Worm (Caenorhabditis elegans) whole organism, midembryonic: ENCODE data around the gene ttr-24.

Source experiments
- T22C8.4 ChIP-seq: fragments of 200-800 bp; sonication (Bioruptor generic); IDR thresholded peaks from 2 replicates; pipeline ENCODE4 v1.3.6; 2022; ENCODE audit warnings: missing genetic modification characterization, missing compliant biosample characterization
- cog-1 ChIP-seq: sonication (generic microtip); optimal IDR thresholded peaks from 2 replicates; lab custom pipeline; 2016; ENCODE audit warnings: missing genetic modification characterization, missing compliant biosample characterization
- flt-1 ChIP-seq: fragments of 200-800 bp; sonication (Bioruptor generic); IDR thresholded peaks from 2 replicates; pipeline ENCODE4 v1.3.6; 2022; ENCODE audit warnings: missing genetic modification characterization, missing compliant biosample characterization
- klf-2 ChIP-seq: fragments of 200-800 bp; sonication (Bioruptor generic); conservative IDR thresholded peaks from 2 replicates; pipeline ENCODE4 v1.3.6; 2022; ENCODE audit warnings: missing genetic modification reagents, missing genetic modification characterization, missing compliant biosample characterization
- med-1 ChIP-seq: sonication (generic microtip); optimal IDR thresholded peaks from 2 replicates; lab custom pipeline; 2017; ENCODE audit warnings: missing genetic modification characterization, mild to moderate bottlenecking, missing compliant biosample characterization, antibody characterized with exemption, missing genetic modification reagents; ENCODE audit not compliant: insufficient read depth
- ref-1 ChIP-seq: fragments of 200-800 bp; sonication (Bioruptor generic); conservative IDR thresholded peaks from 2 replicates; pipeline ENCODE4 v1.3.6; 2022; ENCODE audit warnings: missing genetic modification reagents, missing genetic modification characterization, missing compliant biosample characterization
- tab-1 ChIP-seq: fragments of 200-800 bp; sonication (Bioruptor generic); IDR thresholded peaks from 2 replicates; pipeline ENCODE4 v1.3.6; 2022; ENCODE audit warnings: missing genetic modification characterization, missing compliant biosample characterization
- ztf-23 ChIP-seq: fragments of 200-800 bp; sonication (Bioruptor generic); IDR thresholded peaks from 2 replicates; pipeline ENCODE4 v1.3.6; 2022; ENCODE audit warnings: missing genetic modification reagents, missing genetic modification characterization, missing compliant biosample characterization
- ztf-29 ChIP-seq: fragments of 200-800 bp; sonication (Bioruptor generic); IDR thresholded peaks from 2 replicates; pipeline ENCODE4 v1.3.6; 2022; ENCODE audit warnings: missing genetic modification reagents, missing genetic modification characterization, missing compliant biosample characterization

The ttr-24 gene

DNA sequence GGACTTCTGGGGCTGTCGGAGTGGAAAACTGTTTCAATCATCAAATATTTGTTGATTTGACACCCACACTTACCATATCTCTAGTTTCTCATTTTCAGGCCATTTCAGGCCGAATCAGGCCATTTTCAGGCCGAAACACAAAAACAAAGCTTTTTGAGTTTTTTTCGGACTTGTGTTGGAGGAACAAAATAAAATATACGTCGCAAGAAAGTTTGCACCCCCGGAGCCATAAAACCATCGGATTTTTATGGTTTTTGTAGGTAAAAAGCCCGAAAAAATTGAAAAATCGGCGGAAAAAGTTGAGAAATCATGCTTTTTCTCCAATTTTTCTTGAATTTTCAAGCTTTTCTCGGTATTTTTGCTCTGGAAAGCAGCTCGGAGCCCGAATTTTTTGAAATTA, 47.9 kb downstream of the ttr-24 start, which contains the start of gene Y51A2D.1:
Gene Y51A2D.1 (plus strand): TSS at position 301 of the 400 bp plus-strand sequence.
- TF ChIP-seq cog-1 (tag; lab: Kevin White, UChicago) (no peak), T22C8.4 (GFP tag; lab: Robert Waterston, UW) (no peak), med-1 (GFP tag; lab: Kevin White, UChicago) (no peak), tab-1 (no peak), ztf-29 (GFP tag; lab: Robert Waterston, UW) (no peak), ref-1 (GFP tag; lab: Robert Waterston, UW) (no peak), flt-1 (no peak), klf-2 (GFP tag; lab: Robert Waterston, UW) (no peak), ztf-23 (GFP tag; lab: Robert Waterston, UW) (no peak)

DNA sequence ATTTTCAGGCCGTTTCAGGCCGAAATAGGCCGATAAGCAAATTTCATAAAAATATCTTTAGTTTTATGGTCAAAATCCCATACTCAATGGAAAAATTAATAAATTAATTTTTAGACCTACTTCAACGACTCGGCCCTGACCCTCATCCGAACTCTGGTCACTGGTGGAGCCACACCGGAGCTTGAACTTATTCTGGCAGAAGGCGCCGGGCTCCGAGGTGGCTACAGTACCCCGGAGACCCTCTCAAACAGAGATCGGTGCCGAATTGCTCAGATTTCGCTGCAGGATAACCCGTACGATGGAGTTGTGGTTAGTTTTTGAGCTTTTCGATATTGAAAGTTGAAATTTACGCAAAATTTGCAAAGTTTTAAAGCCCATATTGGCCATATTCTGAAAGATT, 49.7 kb downstream of the ttr-24 start:
- TF ChIP-seq cog-1 (tag; lab: Kevin White, UChicago), result no peak
- TF ChIP-seq T22C8.4 (GFP tag; lab: Robert Waterston, UW), result no peak
- no peak for TF ChIP-seq ztf-29 (GFP tag; lab: Robert Waterston, UW)
- no peak for TF ChIP-seq klf-2 (GFP tag; lab: Robert Waterston, UW)
- TF ChIP-seq med-1 (GFP tag; lab: Kevin White, UChicago), result no peak
- no peak for TF ChIP-seq ref-1 (GFP tag; lab: Robert Waterston, UW)
- no peak for TF ChIP-seq flt-1
- TF ChIP-seq ztf-23 (GFP tag; lab: Robert Waterston, UW), result no peak
